Fruit fly (Drosophila melanogaster) whole organism, embryonic: ENCODE measurements around the gene Tsp97E.

ENCODE experiments used
- ATbp ChIP-seq: fragments of 200-800 bp; sonication (Bioruptor generic); optimal IDR thresholded peaks from 2 replicates; lab custom pipeline; 2017; ENCODE audit warnings: missing biosample characterization, mild to moderate bottlenecking, missing genetic modification characterization, missing genetic modification reagents
- Atf6 ChIP-seq: fragments of 200-800 bp; sonication (Bioruptor generic); IDR thresholded peaks from 2 replicates; pipeline ENCODE4 v1.3.6; 2022; ENCODE audit warnings: missing biosample characterization, missing genetic modification characterization
- Bgb ChIP-seq: fragments of 200-800 bp; sonication (Bioruptor generic); IDR thresholded peaks from 2 replicates; pipeline ENCODE4 v1.3.6; 2022; ENCODE audit warnings: missing biosample characterization, missing genetic modification characterization; ENCODE audit not compliant: partially characterized antibody
- CG10979 ChIP-seq: fragments of 200-800 bp; sonication (Bioruptor generic); optimal IDR thresholded peaks from 2 replicates; lab custom pipeline; 2018; ENCODE audit warnings: missing biosample characterization, mild to moderate bottlenecking, missing genetic modification characterization, moderate library complexity
- CG11696 ChIP-seq: fragments of 200-800 bp; sonication (Bioruptor generic); IDR thresholded peaks from 2 replicates; pipeline ENCODE4 v1.3.6; 2022; ENCODE audit warnings: missing biosample characterization, missing genetic modification characterization
- CG11723 ChIP-seq: fragments of 200-800 bp; sonication (Bioruptor generic); optimal IDR thresholded peaks from 2 replicates; lab custom pipeline; 2017; ENCODE audit warnings: missing biosample characterization, mild to moderate bottlenecking, missing genetic modification characterization
- CG12236 ChIP-seq: fragments of 200-800 bp; sonication (Bioruptor generic); optimal IDR thresholded peaks from 2 replicates; lab custom pipeline; 2016; ENCODE audit warnings: missing biosample characterization, missing genetic modification characterization
- CG13123 ChIP-seq: fragments of 200-800 bp; sonication (Bioruptor generic); optimal IDR thresholded peaks from 2 replicates; lab custom pipeline; 2016; ENCODE audit warnings: missing biosample characterization, missing genetic modification characterization
- CG17328 ChIP-seq: fragments of 200-800 bp; sonication (Bioruptor generic); IDR thresholded peaks from 2 replicates; pipeline ENCODE4 v1.3.6; 2022; ENCODE audit warnings: missing biosample characterization, missing genetic modification characterization
- CG17385 ChIP-seq: fragments of 200-800 bp; sonication (Bioruptor generic); optimal IDR thresholded peaks from 3 replicates; lab custom pipeline; 2018; ENCODE audit warnings: missing biosample characterization, mild to moderate bottlenecking, missing genetic modification characterization
- CG17802 ChIP-seq: fragments of 200-800 bp; sonication (Bioruptor generic); optimal IDR thresholded peaks from 2 replicates; lab custom pipeline; 2018; ENCODE audit warnings: missing biosample characterization, mild to moderate bottlenecking, missing genetic modification characterization, moderate library complexity
- CG2712 ChIP-seq: fragments of 200-800 bp; optimal IDR thresholded peaks from 3 replicates; lab custom pipeline; 2019; ENCODE audit warnings: missing biosample characterization, mild to moderate bottlenecking, missing genetic modification characterization, moderate library complexity
- CG3065 ChIP-seq: fragments of 200-800 bp; sonication (Bioruptor generic); optimal IDR thresholded peaks from 2 replicates; lab custom pipeline; 2016; ENCODE audit warnings: missing biosample characterization, missing genetic modification characterization
- CG31365 ChIP-seq: fragments of 200-800 bp; sonication (Bioruptor generic); optimal IDR thresholded peaks from 2 replicates; lab custom pipeline; 2018; ENCODE audit warnings: missing biosample characterization, mild to moderate bottlenecking, missing genetic modification characterization
- CG3163 ChIP-seq: fragments of 200-800 bp; sonication (Bioruptor generic); optimal IDR thresholded peaks from 3 replicates; lab custom pipeline; 2016; ENCODE audit warnings: missing biosample characterization, missing genetic modification characterization
- CG3281 ChIP-seq: fragments of 200-800 bp; sonication (Bioruptor generic); optimal IDR thresholded peaks from 3 replicates; lab custom pipeline; 2017; ENCODE audit warnings: missing biosample characterization, mild to moderate bottlenecking, missing genetic modification characterization
- CG34422 ChIP-seq: fragments of 200-800 bp; sonication (Bioruptor generic); IDR thresholded peaks from 3 replicates; pipeline ENCODE4 v1.3.6; 2022; ENCODE audit warnings: missing biosample characterization, missing genetic modification characterization
- CG3847 ChIP-seq: fragments of 200-800 bp; sonication (Bioruptor generic); IDR thresholded peaks from 2 replicates; pipeline ENCODE4 v1.3.6; 2022; ENCODE audit warnings: missing biosample characterization, missing genetic modification characterization
- CG6175 ChIP-seq: fragments of 200-800 bp; sonication (Bioruptor generic); IDR thresholded peaks from 3 replicates; pipeline ENCODE4 v1.3.6; 2022; ENCODE audit warnings: missing biosample characterization, missing genetic modification characterization
- CG6272 ChIP-seq: fragments of 200-800 bp; sonication (Bioruptor generic); IDR thresholded peaks from 2 replicates; pipeline ENCODE4 v1.3.6; 2022; ENCODE audit warnings: missing biosample characterization, missing genetic modification characterization
- CG6765 ChIP-seq: fragments of 200-800 bp; sonication (Bioruptor generic); optimal IDR thresholded peaks from 3 replicates; lab custom pipeline; 2017; ENCODE audit warnings: missing biosample characterization, mild to moderate bottlenecking, missing genetic modification characterization
- CG8359 ChIP-seq: fragments of 200-800 bp; sonication (Bioruptor generic); optimal IDR thresholded peaks from 2 replicates; lab custom pipeline; 2017; ENCODE audit warnings: missing biosample characterization, mild to moderate bottlenecking, missing genetic modification characterization, borderline replicate concordance
- CG9215 ChIP-seq: fragments of 200-800 bp; sonication (Bioruptor generic); IDR thresholded peaks from 2 replicates; pipeline ENCODE4 v1.3.6; 2022; ENCODE audit warnings: missing biosample characterization, missing genetic modification characterization
- CrebB ChIP-seq: fragments of 200-800 bp; sonication (Bioruptor generic); optimal IDR thresholded peaks from 3 replicates; lab custom pipeline; 2018; ENCODE audit warnings: missing biosample characterization, mild to moderate bottlenecking, missing genetic modification characterization
- Dp ChIP-seq: fragments of 200-800 bp; sonication (Bioruptor generic); optimal IDR thresholded peaks from 2 replicates; lab custom pipeline; 2018; ENCODE audit warnings: missing biosample characterization, mild to moderate bottlenecking, missing genetic modification characterization, moderate library complexity
- HmgZ ChIP-seq: fragments of 200-800 bp; sonication (Bioruptor generic); optimal IDR thresholded peaks from 2 replicates; lab custom pipeline; 2018; ENCODE audit warnings: missing biosample characterization, mild to moderate bottlenecking, missing genetic modification characterization
- Hmr ChIP-seq: fragments of 200-800 bp; sonication (Bioruptor generic); optimal IDR thresholded peaks from 3 replicates; lab custom pipeline; 2017; ENCODE audit warnings: mild to moderate bottlenecking, missing biosample characterization, missing genetic modification reagents, missing genetic modification characterization
- Hsf ChIP-seq: fragments of 200-800 bp; sonication (Bioruptor generic); optimal IDR thresholded peaks from 3 replicates; lab custom pipeline; 2016; ENCODE audit warnings: missing biosample characterization, missing genetic modification characterization
- MBD-R2 ChIP-seq: fragments of 200-800 bp; sonication (Bioruptor generic); IDR thresholded peaks from 2 replicates; pipeline ENCODE4 v1.3.6; 2022; ENCODE audit warnings: missing biosample characterization, missing genetic modification characterization
- Med ChIP-seq: fragments of 200-800 bp; sonication (Bioruptor generic); peaks from one replicate; lab custom pipeline; 2016; ENCODE audit warnings: missing biosample characterization, missing genetic modification characterization, mild to moderate bottlenecking, inconsistent platforms, moderate library complexity
- NFAT ChIP-seq: fragments of 200-800 bp; sonication (Bioruptor generic); IDR thresholded peaks from 2 replicates; pipeline ENCODE4 v1.3.6; 2022; ENCODE audit warnings: missing biosample characterization, missing genetic modification characterization
- Nf-YC ChIP-seq: fragments of 200-800 bp; optimal IDR thresholded peaks from 3 replicates; lab custom pipeline; 2019; ENCODE audit warnings: missing biosample characterization, mild to moderate bottlenecking, missing genetic modification characterization, moderate library complexity
- Optix ChIP-seq: fragments of 200-800 bp; sonication (Bioruptor generic); IDR thresholded peaks from 3 replicates; pipeline ENCODE4 v1.3.6; 2022; ENCODE audit warnings: missing biosample characterization, missing genetic modification characterization
- Poxn ChIP-seq: fragments of 200-800 bp; sonication (Bioruptor generic); IDR thresholded peaks from 2 replicates; pipeline ENCODE4 v1.3.6; 2022; ENCODE audit warnings: missing biosample characterization, missing genetic modification characterization
- Sry-δ ChIP-seq: fragments of 200-800 bp; sonication (Bioruptor generic); optimal IDR thresholded peaks from 2 replicates; lab custom pipeline; 2016; ENCODE audit warnings: missing biosample characterization, missing genetic modification characterization
- Usf ChIP-seq: fragments of 200-800 bp; sonication (Bioruptor generic); optimal IDR thresholded peaks from 2 replicates; lab custom pipeline; 2017; ENCODE audit warnings: missing genotype, missing biosample characterization, missing genetic modification characterization
- abd-A ChIP-seq: fragments of 200-800 bp; sonication (Bioruptor generic); optimal IDR thresholded peaks from 3 replicates; lab custom pipeline; 2019; ENCODE audit warnings: missing biosample characterization, mild to moderate bottlenecking, missing genetic modification characterization, moderate library complexity
- ase ChIP-seq: fragments of 200-800 bp; sonication (Bioruptor generic); IDR thresholded peaks from 3 replicates; pipeline ENCODE4 v1.3.6; 2022; ENCODE audit warnings: missing biosample characterization, missing genetic modification characterization
- cad ChIP-seq: fragments of >200 bp; optimal IDR thresholded peaks from 2 replicates; lab custom pipeline; 2017; ENCODE audit warnings: missing biosample characterization, missing genetic modification characterization
- dan ChIP-seq: fragments of 200-800 bp; sonication (Bioruptor generic); IDR thresholded peaks from 2 replicates; pipeline ENCODE4 v1.3.6; 2022; ENCODE audit warnings: missing biosample characterization, missing genetic modification characterization
- dysf ChIP-seq: fragments of 200-800 bp; sonication (Bioruptor generic); IDR thresholded peaks from 3 replicates; pipeline ENCODE4 v1.3.6; 2022; ENCODE audit warnings: missing biosample characterization, missing genetic modification characterization
- eyg ChIP-seq: fragments of 200-800 bp; sonication (Bioruptor generic); optimal IDR thresholded peaks from 3 replicates; lab custom pipeline; 2016; ENCODE audit warnings: missing biosample characterization, missing genetic modification characterization
- fd3F ChIP-seq: fragments of 200-800 bp; sonication (Bioruptor generic); optimal IDR thresholded peaks from 2 replicates; lab custom pipeline; 2018; ENCODE audit warnings: missing biosample characterization, mild to moderate bottlenecking, missing genetic modification characterization, moderate library complexity
- fd96Cb ChIP-seq: fragments of 200-800 bp; sonication (Bioruptor generic); optimal IDR thresholded peaks from 2 replicates; lab custom pipeline; 2018; ENCODE audit warnings: missing biosample characterization, mild to moderate bottlenecking, missing genetic modification characterization, moderate library complexity
- klu ChIP-seq: fragments of 200-800 bp; sonication (Bioruptor generic); IDR thresholded peaks from 2 replicates; pipeline ENCODE4 v1.3.6; 2022; ENCODE audit warnings: missing biosample characterization, missing genetic modification characterization
- lbe ChIP-seq: fragments of 200-800 bp; sonication (Bioruptor generic); optimal IDR thresholded peaks from 2 replicates; lab custom pipeline; 2016; ENCODE audit warnings: missing biosample characterization, mild to moderate bottlenecking, missing genetic modification characterization
- mld ChIP-seq: fragments of 200-800 bp; sonication (Bioruptor generic); IDR thresholded peaks from 3 replicates; pipeline ENCODE4 v1.3.6; 2022; ENCODE audit warnings: missing biosample characterization, missing genetic modification characterization; ENCODE audit not compliant: partially characterized antibody
- odd ChIP-seq: fragments of 200-800 bp; sonication (Bioruptor generic); optimal IDR thresholded peaks from 2 replicates; lab custom pipeline; 2017; ENCODE audit warnings: missing biosample characterization, mild to moderate bottlenecking, missing genetic modification characterization
- pho ChIP-seq: fragments of 200-800 bp; sonication (Bioruptor generic); optimal IDR thresholded peaks from 2 replicates; lab custom pipeline; 2016; ENCODE audit warnings: missing biosample characterization, missing genetic modification characterization
- sisA ChIP-seq: fragments of 200-800 bp; sonication (Bioruptor generic); IDR thresholded peaks from 2 replicates; pipeline ENCODE4 v1.3.6; 2022; ENCODE audit warnings: missing biosample characterization, missing genetic modification characterization
- wdn ChIP-seq: fragments of 200-800 bp; sonication (Bioruptor generic); IDR thresholded peaks from 2 replicates; pipeline ENCODE4 v1.3.6; 2022; ENCODE audit warnings: missing biosample characterization, missing genetic modification characterization

The Tsp97E gene

DNA sequence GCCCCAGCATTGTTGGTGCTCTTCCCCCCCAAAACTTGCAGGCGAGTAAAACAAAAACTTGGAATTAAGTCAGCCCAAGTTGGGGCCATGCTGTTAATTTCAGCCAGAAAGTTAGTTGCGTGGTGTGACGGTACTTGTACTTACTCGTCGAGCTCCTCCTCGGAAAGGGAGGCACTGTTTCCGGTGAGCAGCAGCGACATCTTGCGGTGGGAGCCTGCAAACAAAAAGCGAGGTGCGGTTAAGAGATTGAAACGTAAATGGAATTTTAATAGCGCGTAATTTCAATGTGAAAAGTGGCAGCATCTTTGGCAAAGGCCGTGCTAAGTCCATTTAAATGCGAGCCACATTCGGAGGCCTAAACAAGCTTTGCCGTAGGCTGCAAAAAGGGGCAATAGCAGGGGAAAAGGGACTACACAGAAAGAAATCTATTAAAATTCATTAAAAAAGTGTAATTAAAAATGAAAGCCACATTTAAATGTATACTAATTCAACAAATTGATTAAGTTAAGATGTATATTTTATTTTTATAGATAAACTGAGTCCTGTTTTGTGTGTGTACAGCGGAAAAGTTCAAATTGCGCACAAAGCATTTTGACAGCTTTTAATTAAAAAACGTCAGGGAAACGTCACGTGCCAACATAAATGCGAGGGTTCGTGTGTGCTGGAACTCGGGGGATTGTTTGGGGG, 8.1 kb downstream of the Tsp97E start (continued):
- TF ChIP-seq fd3F (GFP tag; lab: Kevin White, UChicago), result no peak
- peak; percentile 27; the same call in 1 of the 3 replicates for TF ChIP-seq dysf (GFP tag; lab: Robert Waterston, UW)
- TF ChIP-seq Med (GFP tag; lab: Kevin White, UChicago), result peak; percentile 69
- TF ChIP-seq abd-A (tag; lab: Kevin White, UChicago), result no peak
- no peak for TF ChIP-seq CG6175
- TF ChIP-seq Usf (GFP tag; lab: Kevin White, UChicago), result no peak
- TF ChIP-seq eyg (GFP tag; lab: Kevin White, UChicago), result no peak
- no peak for TF ChIP-seq CG3281 (GFP tag; lab: Kevin White, UChicago)
- TF ChIP-seq CG34422 (GFP tag; lab: Robert Waterston, UW), result no peak
- TF ChIP-seq mld (GFP tag; lab: Robert Waterston, UW), result no peak
- TF ChIP-seq lbe (GFP tag; lab: Kevin White, UChicago), result no peak
- no peak for TF ChIP-seq CG11723 (GFP tag; lab: Kevin White, UChicago)
- peak; percentile 20; the same call in 1 of the 2 replicates for TF ChIP-seq Bgb (GFP tag; lab: Robert Waterston, UW)
- no peak for TF ChIP-seq HmgZ (tag; lab: Kevin White, UChicago)
- TF ChIP-seq CG13123 (GFP tag; lab: Kevin White, UChicago), result no peak
- TF ChIP-seq CG3163, result no peak
- no peak for TF ChIP-seq Hmr (GFP tag; lab: Kevin White, UChicago)
- peak; percentile 10 for TF ChIP-seq CG17802 (tag; lab: Kevin White, UChicago)
- TF ChIP-seq CG11696 (GFP tag; lab: Robert Waterston, UW), result no peak
- peak; percentile 3 for TF ChIP-seq CG10979
- TF ChIP-seq klu (GFP tag; lab: Robert Waterston, UW), result no peak
- TF ChIP-seq CG3065, result no peak
- peak; percentile 0 for TF ChIP-seq odd (GFP tag; lab: Kevin White, UChicago)
- 0 out of 2 replicates have a peak, but pooled peaks have one; percentile 16 for TF ChIP-seq sisA
- no peak for TF ChIP-seq Sry-δ
- no peak for TF ChIP-seq CG3847 (GFP tag; lab: Robert Waterston, UW)
- TF ChIP-seq CG9215 (GFP tag; lab: Robert Waterston, UW), result no peak
- no peak for TF ChIP-seq Poxn (GFP tag; lab: Robert Waterston, UW)
- no peak for TF ChIP-seq CG31365 (tag; lab: Kevin White, UChicago)
- no peak for TF ChIP-seq dan (GFP tag; lab: Robert Waterston, UW)
- no peak for TF ChIP-seq MBD-R2
- TF ChIP-seq CG6272 (GFP tag; lab: Robert Waterston, UW), result 0 out of 2 replicates have a peak, but pooled peaks have one; percentile 11
- no peak for TF ChIP-seq CrebB (tag; lab: Kevin White, UChicago)
- no peak for TF ChIP-seq Nf-YC
- no peak for TF ChIP-seq CG8359 (GFP tag; lab: Kevin White, UChicago)
- no peak for TF ChIP-seq cad (GFP tag; lab: Kevin White, UChicago)
- no peak for TF ChIP-seq CG12236 (GFP tag; lab: Kevin White, UChicago)
- TF ChIP-seq Hsf (GFP tag; lab: Kevin White, UChicago), result no peak
- TF ChIP-seq Optix (GFP tag; lab: Robert Waterston, UW), result no peak
- no peak for TF ChIP-seq NFAT (GFP tag; lab: Robert Waterston, UW)
- 0 out of 2 replicates have a peak, but pooled peaks have one; percentile 25 for TF ChIP-seq CG17328
- peak; percentile 36 for TF ChIP-seq CG6765 (GFP tag; lab: Kevin White, UChicago)
- TF ChIP-seq Atf6 (GFP tag; lab: Robert Waterston, UW), result no peak; the same call in 1 of the 2 replicates
- peak; percentile 34 for TF ChIP-seq CG17385
- no peak for TF ChIP-seq ATbp (GFP tag; lab: Kevin White, UChicago)
- TF ChIP-seq ase (GFP tag; lab: Robert Waterston, UW), result no peak
- TF ChIP-seq wdn (GFP tag; lab: Robert Waterston, UW), result no peak
- TF ChIP-seq fd96Cb (tag; lab: Kevin White, UChicago), result no peak
- TF ChIP-seq pho (GFP tag; lab: Kevin White, UChicago), result no peak
- no peak for TF ChIP-seq Dp
- no peak for TF ChIP-seq CG2712 (tag; lab: Kevin White, UChicago)
